Fruit fly (Drosophila melanogaster): Measurements from ENCODE around the gene twy.
A peak's percentile ranks its signal among the peaks of the same experiment; 100 is the strongest.

twy gene

dm6 chr3L:11789773-11790172 is 3.3 kb downstream of the twy start, which contains the start of gene Pi3K68D (continued):
- TF ChIP-seq Hr3 (GFP tag; optimal IDR thresholded peaks at IDR 0.05) (no peak), Scr (GFP tag; IDR thresholded peaks at IDR 0.05; ENCODE audit: partially characterized antibody) (peak; percentile 92), HHEX (GFP tag; optimal IDR thresholded peaks at IDR 0.05) (no peak), eve (GFP tag; optimal IDR thresholded peaks at IDR 0.05) (no peak)

- TF ChIP-seq CG17186 (GFP tag; optimal IDR thresholded peaks at IDR 0.05), result no peak
- peak; percentile 81; the same call in 2 of the 4 replicates for TF ChIP-seq chinmo (GFP tag; IDR thresholded peaks at IDR 0.05; ENCODE audit: partially characterized antibody)
- TF ChIP-seq Dfd (GFP tag; optimal IDR thresholded peaks at IDR 0.05), result no peak
- peak; percentile 70 for TF ChIP-seq cg (GFP tag; optimal IDR thresholded peaks at IDR 0.05)
- TF ChIP-seq ab (GFP tag; optimal IDR thresholded peaks at IDR 0.05), result no peak
- TF ChIP-seq sug (tag; optimal IDR thresholded peaks at IDR 0.05), result peak; percentile 25
- TF ChIP-seq ase (GFP tag; IDR thresholded peaks at IDR 0.05), result no peak
- no peak for TF ChIP-seq Doc2 (GFP tag; IDR thresholded peaks at IDR 0.05)
- TF ChIP-seq psq (GFP tag; optimal IDR thresholded peaks at IDR 0.05), result peak; percentile 77
- peak in 1 of 2 experiments; percentile 76 for TF ChIP-seq crp (GFP tag; optimal IDR thresholded peaks at IDR 0.05)
- TF ChIP-seq CG7372 (GFP tag; IDR thresholded peaks at IDR 0.05), result no peak
- TF ChIP-seq vvl (GFP tag; IDR thresholded peaks at IDR 0.05), result 0 out of 2 replicates have a peak, but pooled peaks have one; percentile 13
- no peak for TF ChIP-seq MTF-1 (GFP tag; optimal IDR thresholded peaks at IDR 0.05; ENCODE audit: borderline replicate concordance)
- TF ChIP-seq CG34376 (GFP tag; optimal IDR thresholded peaks at IDR 0.05), result peak; percentile 23
- no peak for TF ChIP-seq Tbp (GFP tag; optimal IDR thresholded peaks at IDR 0.05)
- peak; percentile 35 for TF ChIP-seq CG13287 (GFP tag; IDR thresholded peaks at IDR 0.05; ENCODE audit: partially characterized antibody)
- peak; percentile 70 for TF ChIP-seq CG15479 (GFP tag; optimal IDR thresholded peaks at IDR 0.05)
- peak; percentile 34 for TF ChIP-seq sens (GFP tag)
- peak; percentile 73 for TF ChIP-seq Med (GFP tag)
- no peak for TF ChIP-seq hkb (optimal IDR thresholded peaks at IDR 0.05)
- TF ChIP-seq hkb (GFP tag; IDR thresholded peaks at IDR 0.05), result no peak
- peak; percentile 2 for TF ChIP-seq lbe (GFP tag; optimal IDR thresholded peaks at IDR 0.05)
- peak; percentile 40; the same call in 1 of the 3 replicates for TF ChIP-seq CG34422 (GFP tag; IDR thresholded peaks at IDR 0.05)
- TF ChIP-seq Trl (optimal IDR thresholded peaks at IDR 0.05), result peak in 1 of 2 experiments; percentile 49
- no peak for TF ChIP-seq Trl (GFP tag; optimal IDR thresholded peaks at IDR 0.05)
Measured at dm6 chr3L:11788936-11789352, 4.1 kb downstream of the twy start.

dm6 chr3L:11788195-11788594 is 4.9 kb downstream of the twy start:
- TF ChIP-seq GATAe (GFP tag; conservative IDR thresholded peaks at IDR 0.05) (peak; percentile 48; the same call in 1 of the 2 replicates), ATbp (GFP tag; optimal IDR thresholded peaks at IDR 0.05) (peak; percentile 33), pb (GFP tag; optimal IDR thresholded peaks at IDR 0.05) (no peak), Pdp1 (GFP tag; optimal IDR thresholded peaks at IDR 0.05) (peak in 1 of 2 experiments; percentile 82), CG18599 (GFP tag; optimal IDR thresholded peaks at IDR 0.05) (peak; percentile 47), Lhr (GFP tag; optimal IDR thresholded peaks at IDR 0.05) (no peak), Blimp-1 (GFP tag; optimal IDR thresholded peaks at IDR 0.05) (no peak), CG10543 (GFP tag; optimal IDR thresholded peaks at IDR 0.05) (peak; percentile 52), so (GFP tag; IDR thresholded peaks at IDR 0.05) (peak; percentile 63; the same call in 1 of the 3 replicates), HmgZ (tag; optimal IDR thresholded peaks at IDR 0.05) (peak; percentile 17), fd96Cb (tag; optimal IDR thresholded peaks at IDR 0.05) (no peak), CG12071 (GFP tag; optimal IDR thresholded peaks at IDR 0.05) (no peak), Nf-YA (GFP tag; IDR thresholded peaks at IDR 0.05) (0 out of 2 replicates have a peak, but pooled peaks have one; percentile 7), CG30403 (GFP tag; optimal IDR thresholded peaks at IDR 0.05) (no peak), lab (GFP tag; optimal IDR thresholded peaks at IDR 0.05) (peak; percentile 72), Med (GFP tag) (peak; percentile 23), Oli (tag; optimal IDR thresholded peaks at IDR 0.05) (no peak), CG6813 (GFP tag; optimal IDR thresholded peaks at IDR 0.05) (peak; percentile 54), Ets65A (GFP tag) (peak; percentile 21), Fer3 (tag; optimal IDR thresholded peaks at IDR 0.05) (peak; percentile 35), CG17912 (GFP tag; optimal IDR thresholded peaks at IDR 0.05) (peak; percentile 22), sug (tag; optimal IDR thresholded peaks at IDR 0.05) (peak; percentile 64)
